Fruit fly (Drosophila melanogaster): ENCODE results near the gene Culd.

The Culd gene

DNA sequence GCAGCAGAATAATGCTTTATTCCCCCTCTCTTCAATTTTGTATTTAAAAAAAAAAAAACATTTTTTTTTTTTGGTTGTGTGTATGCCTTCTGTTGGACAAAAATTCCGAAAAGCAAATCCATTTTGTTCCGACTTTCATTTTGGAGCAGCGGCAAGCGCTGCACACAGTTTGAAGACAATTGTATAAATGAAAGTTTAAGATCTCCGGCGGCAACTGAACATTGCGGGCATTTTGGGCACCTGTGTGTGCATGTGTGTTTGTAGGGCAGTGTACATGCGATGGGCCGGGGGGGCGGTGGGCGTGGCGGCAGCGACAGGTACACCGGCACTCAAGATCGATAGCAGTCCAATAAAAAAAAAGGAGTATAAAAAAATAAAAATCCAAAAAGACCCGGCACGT lies 13.4 kb upstream of the Culd start:
- TF ChIP-seq CG8478 (optimal IDR thresholded peaks at IDR 0.05) (no peak), CTCF (optimal IDR thresholded peaks at IDR 0.05) (no peak)

dm6 chr3L:8368694-8369344 lies 12.7 kb upstream of the Culd start:
- no peak for TF ChIP-seq CTCF (optimal IDR thresholded peaks at IDR 0.05)
- no peak for TF ChIP-seq CG8478 (optimal IDR thresholded peaks at IDR 0.05)

- TF ChIP-seq CG8478 (optimal IDR thresholded peaks at IDR 0.05) = no peak
- no peak for TF ChIP-seq CTCF (optimal IDR thresholded peaks at IDR 0.05)
These were observed 7.2 kb upstream of the Culd start for dm6 chr3L:8363266-8363665.

- no peak for TF ChIP-seq CTCF (optimal IDR thresholded peaks at IDR 0.05)
- no peak for TF ChIP-seq CG8478 (optimal IDR thresholded peaks at IDR 0.05)
These were observed 4.6 kb upstream of the Culd start, which contains the start of gene Idh for dm6 chr3L:8360643-8361110. TSS of gene Idh (minus strand) at chr3L:8360906.

- no peak for TF ChIP-seq CG8478 (optimal IDR thresholded peaks at IDR 0.05)
- no peak for TF ChIP-seq CTCF (optimal IDR thresholded peaks at IDR 0.05)
These were observed 4.1 kb upstream of the Culd start for dm6 chr3L:8360063-8360642.

DNA sequence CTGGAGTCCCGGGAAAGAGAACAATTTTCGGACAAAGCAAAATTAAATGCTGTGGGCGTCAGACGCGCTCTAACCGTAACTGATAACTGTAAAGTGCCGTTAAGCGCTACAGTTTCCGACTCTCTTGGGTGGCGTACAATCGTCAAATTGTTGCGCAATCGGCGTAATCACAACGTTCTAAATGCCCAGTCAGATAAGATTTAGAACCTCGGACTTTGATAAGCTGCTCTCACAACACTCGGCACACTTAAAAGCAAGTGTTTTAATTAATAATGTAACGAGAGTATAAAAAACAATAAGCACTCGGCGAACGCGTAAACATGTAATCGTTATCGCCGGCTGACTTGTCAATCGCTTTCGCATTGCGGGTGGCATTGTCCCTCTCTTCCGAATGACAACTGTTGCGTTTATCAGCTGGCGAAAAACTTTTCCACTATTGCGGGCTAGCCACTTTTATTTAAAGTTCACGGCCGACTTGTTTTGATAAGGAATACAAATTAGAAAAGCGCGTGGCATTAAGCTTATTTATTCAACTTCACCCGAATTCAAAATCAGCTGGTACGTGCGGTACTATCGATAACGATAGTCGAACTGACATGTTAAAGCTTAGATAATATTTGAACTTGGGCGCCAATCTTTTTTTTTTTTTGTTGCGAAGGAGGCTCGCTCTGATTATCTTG lies 2.8 kb upstream of the Culd start:
- TF ChIP-seq CG8478 (optimal IDR thresholded peaks at IDR 0.05) (no peak), CTCF (optimal IDR thresholded peaks at IDR 0.05) (no peak)

- TF ChIP-seq CG8478 (optimal IDR thresholded peaks at IDR 0.05) = no peak
- TF ChIP-seq CTCF (optimal IDR thresholded peaks at IDR 0.05) = no peak
These were observed 2.0 kb upstream of the Culd start for dm6 chr3L:8358138-8358537.

- TF ChIP-seq CTCF (optimal IDR thresholded peaks at IDR 0.05) (no peak), CG8478 (optimal IDR thresholded peaks at IDR 0.05) (no peak)
These were observed 8.8 kb downstream of the Culd start for dm6 chr3L:8347346-8347745.

- TF ChIP-seq CG8478 (optimal IDR thresholded peaks at IDR 0.05) = no peak
- TF ChIP-seq CTCF (optimal IDR thresholded peaks at IDR 0.05) = no peak
These were observed 9.8 kb downstream of the Culd start, which contains the start of the genes CG7182 and GAPcenA for dm6 chr3L:8346100-8346980. TSS of gene CG7182 (minus strand) at chr3L:8346382. TSS of gene GAPcenA (plus strand) at chr3L:8346561.

DNA sequence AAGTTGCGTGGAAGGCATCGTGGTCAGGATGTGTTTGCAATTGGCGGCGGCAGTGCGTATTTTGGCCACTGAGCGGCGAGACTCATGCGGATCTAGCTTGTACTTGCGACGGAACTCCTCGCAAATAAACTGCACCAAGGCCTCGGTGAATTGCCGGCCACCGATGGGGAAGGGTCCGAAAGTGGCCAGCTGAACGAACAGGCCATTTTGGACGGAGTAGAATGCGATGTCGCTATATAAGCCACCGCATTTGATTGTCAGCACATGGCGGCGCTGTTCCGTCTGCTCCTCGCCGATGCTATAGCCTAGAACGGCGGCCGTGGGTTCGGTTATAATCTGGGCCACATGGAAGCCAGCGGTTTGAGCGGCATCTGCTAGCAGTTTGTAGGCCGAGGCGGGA lies 10.9 kb downstream of the Culd start:
- TF ChIP-seq CTCF (optimal IDR thresholded peaks at IDR 0.05) (no peak), CG8478 (optimal IDR thresholded peaks at IDR 0.05) (no peak)

- TF ChIP-seq CG8478 (optimal IDR thresholded peaks at IDR 0.05) = no peak
These were observed 15.6 kb downstream of the Culd start, which contains the start of the genes Prim1 and CG7083 for dm6 chr3L:8340264-8341095. TSS of gene Prim1 (plus strand) at chr3L:8340314. TSS of gene CG7083 (plus strand) at chr3L:8340785.

DNA sequence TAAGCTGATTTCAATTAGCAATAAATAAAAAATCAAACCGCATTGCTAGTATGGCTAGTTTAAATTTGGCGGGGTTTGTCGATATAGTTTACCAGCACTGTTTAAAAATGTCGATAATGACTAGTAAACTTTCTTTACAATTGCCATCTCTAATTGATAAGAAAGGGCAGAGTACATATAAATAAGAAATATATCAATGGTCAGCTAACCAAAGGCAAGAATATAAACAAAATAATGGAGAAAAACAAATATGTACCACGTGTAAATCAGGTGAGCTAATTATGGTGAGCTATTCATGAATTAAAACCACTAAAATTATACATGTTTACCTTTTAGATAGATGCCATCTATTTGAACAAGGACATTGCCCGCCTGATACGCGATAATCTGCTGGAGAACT lies 17.2 kb downstream of the Culd start, which contains the start of gene Pex2:
Pex2 (plus strand) TSS at position 131 of the 400 bp plus-strand sequence.
- no peak for TF ChIP-seq CTCF (optimal IDR thresholded peaks at IDR 0.05)
- no peak for TF ChIP-seq CG8478 (optimal IDR thresholded peaks at IDR 0.05)

DNA sequence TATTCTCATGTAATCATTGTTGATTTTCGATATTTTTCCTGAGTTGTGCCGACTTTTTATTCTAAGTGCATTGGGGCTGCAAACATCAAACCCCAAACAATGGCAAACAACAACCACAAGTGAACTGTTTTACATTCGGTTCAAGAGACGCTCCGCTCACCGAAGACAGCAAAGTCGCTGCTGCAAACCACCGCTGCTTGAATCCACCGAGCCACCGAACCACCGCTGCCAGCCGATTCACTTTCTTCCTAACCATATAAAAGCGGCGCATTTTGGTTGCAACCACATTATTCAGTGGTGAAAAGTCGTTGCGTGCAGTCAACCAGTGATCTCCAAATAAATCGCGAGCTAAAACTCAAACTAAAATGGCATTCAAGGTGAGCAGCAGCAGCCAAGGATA lies 19.7 kb downstream of the Culd start, which contains the start of gene Cpr66Cb:
Cpr66Cb (plus strand) TSS at position 301 of the 400 bp plus-strand sequence.
- no peak for TF ChIP-seq CTCF (optimal IDR thresholded peaks at IDR 0.05)
- no peak for TF ChIP-seq CG8478 (optimal IDR thresholded peaks at IDR 0.05)

DNA sequence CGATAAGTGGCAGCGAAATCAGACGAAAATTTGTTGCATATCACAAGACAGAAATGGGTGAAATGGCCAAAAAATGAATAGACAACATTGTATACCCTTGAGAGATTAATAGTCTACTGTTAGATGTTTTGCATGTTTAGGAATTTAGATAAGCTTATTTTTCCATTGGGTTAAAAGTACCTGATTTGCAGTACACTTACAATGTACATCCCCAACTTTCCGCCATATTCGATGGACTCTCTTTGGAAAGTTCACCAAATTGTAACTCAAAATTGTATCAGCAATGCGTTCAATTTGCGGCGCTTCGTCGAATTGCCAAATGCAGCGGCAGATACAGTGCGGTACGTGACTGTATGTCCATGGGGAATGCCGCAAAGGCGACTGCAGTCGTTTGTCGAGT lies 21.8 kb downstream of the Culd start:
- TF ChIP-seq CTCF (optimal IDR thresholded peaks at IDR 0.05) (no peak), CG8478 (optimal IDR thresholded peaks at IDR 0.05) (no peak)
